Worm (Caenorhabditis elegans) whole organism, L2 larva: ENCODE measurements around the gene ogt-1.

Experiments
- C34F6.9 ChIP-seq: fragments of 150-350 bp; optimal IDR thresholded peaks from 2 replicates; lab custom pipeline; 2014; ENCODE audit warnings: missing biosample characterization, missing genetic modification characterization
- F13H6.1 ChIP-seq: sonication (generic microtip); optimal IDR thresholded peaks from 2 replicates; lab custom pipeline; 2016; ENCODE audit warnings: missing genetic modification characterization, missing compliant biosample characterization
- Y55F3AM.14 ChIP-seq: fragments of 200-800 bp; sonication (Bioruptor generic); optimal IDR thresholded peaks from 2 replicates; lab custom pipeline; 2018; ENCODE audit warnings: mild to moderate bottlenecking, missing genetic modification characterization, missing compliant biosample characterization
- alr-1 ChIP-seq: fragments of 150-350 bp; optimal IDR thresholded peaks from 2 replicates; lab custom pipeline; 2014; ENCODE audit warnings: missing biosample characterization, missing genetic modification characterization
- aly-2 ChIP-seq: fragments of 150-350 bp; optimal IDR thresholded peaks from 2 replicates; lab custom pipeline; 2014; ENCODE audit warnings: missing biosample characterization, missing genetic modification characterization
- ama-1 ChIP-seq: fragments of 150-350 bp; optimal IDR thresholded peaks from 2 replicates; lab custom pipeline; 2018; ENCODE audit warnings: inconsistent platforms
- blmp-1 ChIP-seq: sonication (generic microtip); optimal IDR thresholded peaks from 2 replicates; lab custom pipeline; 2017; ENCODE audit warnings: missing genetic modification characterization, mild to moderate bottlenecking, missing compliant biosample characterization, antibody characterized with exemption, moderate library complexity; ENCODE audit not compliant: insufficient read depth
- ceh-16 ChIP-seq: fragments of 150-350 bp; optimal IDR thresholded peaks from 2 replicates; lab custom pipeline; 2014; ENCODE audit warnings: missing biosample characterization, missing genetic modification characterization
- crh-2 ChIP-seq: sonication (generic microtip); optimal IDR thresholded peaks from 2 replicates; lab custom pipeline; 2017; ENCODE audit warnings: missing biosample characterization, missing genetic modification characterization
- egl-27 ChIP-seq: sonication (generic microtip); optimal IDR thresholded peaks from 3 replicates; lab custom pipeline; 2017; ENCODE audit warnings: missing biosample characterization, missing genetic modification reagents, missing genetic modification characterization
- elt-1 ChIP-seq: fragments of 150-350 bp; optimal IDR thresholded peaks from 2 replicates; lab custom pipeline; 2014; ENCODE audit warnings: missing biosample characterization, missing genetic modification characterization
- elt-3 ChIP-seq: sonication (generic microtip); optimal IDR thresholded peaks from 2 replicates; lab custom pipeline; 2017; ENCODE audit warnings: missing biosample characterization, missing genetic modification characterization
- fos-1 ChIP-seq: fragments of 150-350 bp; optimal IDR thresholded peaks from 2 replicates; lab custom pipeline; 2014; ENCODE audit warnings: missing biosample characterization, missing genetic modification characterization
- gmeb-1 ChIP-seq: fragments of 150-350 bp; optimal IDR thresholded peaks from 2 replicates; lab custom pipeline; 2014; ENCODE audit warnings: missing biosample characterization, missing genetic modification characterization
- lin-11 ChIP-seq: fragments of 150-350 bp; sonication (generic microtip); optimal IDR thresholded peaks from 2 replicates; lab custom pipeline; 2014; ENCODE audit warnings: missing biosample characterization, missing genetic modification characterization, inconsistent platforms, mixed read lengths
- lin-13 ChIP-seq: fragments of 150-350 bp; optimal IDR thresholded peaks from 2 replicates; lab custom pipeline; 2014; ENCODE audit warnings: missing biosample characterization, missing genetic modification reagents, missing genetic modification characterization
- lsy-2 ChIP-seq, 2 experiments: fragments of 150-350 bp in 1 of 2; sonication (generic microtip) in 1 of 2; optimal IDR thresholded peaks; 2 replicates each; lab custom pipeline; 2014 to 2017; ENCODE audit warnings: missing biosample characterization in 2 of 2, missing genetic modification characterization in 2 of 2
- mab-5 ChIP-seq: fragments of 150-350 bp; optimal IDR thresholded peaks from 2 replicates; lab custom pipeline; 2014; ENCODE audit warnings: missing biosample characterization, missing genetic modification characterization
- mbf-1 ChIP-seq: sonication (generic microtip); optimal IDR thresholded peaks from 2 replicates; lab custom pipeline; 2017; ENCODE audit warnings: missing biosample characterization, missing genetic modification characterization
- mdl-1 ChIP-seq, 2 experiments: fragments of 150-350 bp in 1 of 2; sonication (generic microtip) in 1 of 2; optimal IDR thresholded peaks; 2 replicates each; lab custom pipeline; 2017; ENCODE audit warnings: missing biosample characterization in 2 of 2, missing genetic modification characterization in 2 of 2
- nhr-10 ChIP-seq: sonication (generic microtip); optimal IDR thresholded peaks from 2 replicates; lab custom pipeline; 2017; ENCODE audit warnings: missing biosample characterization, missing genetic modification characterization
- nhr-11 ChIP-seq: fragments of 150-350 bp; optimal IDR thresholded peaks from 2 replicates; lab custom pipeline; 2014; ENCODE audit warnings: missing biosample characterization, missing genetic modification characterization
- nhr-12 ChIP-seq: fragments of 150-350 bp; optimal IDR thresholded peaks from 2 replicates; lab custom pipeline; 2014; ENCODE audit warnings: missing biosample characterization, missing genetic modification characterization
- nhr-129 ChIP-seq: fragments of 150-350 bp; optimal IDR thresholded peaks from 2 replicates; lab custom pipeline; 2014; ENCODE audit warnings: missing biosample characterization, missing genetic modification characterization
- nhr-21 ChIP-seq: fragments of 150-350 bp; optimal IDR thresholded peaks from 2 replicates; lab custom pipeline; 2014; ENCODE audit warnings: missing biosample characterization, missing genetic modification characterization
- nhr-23 ChIP-seq: fragments of 150-350 bp; optimal IDR thresholded peaks from 2 replicates; lab custom pipeline; 2014; ENCODE audit warnings: missing biosample characterization, missing genetic modification reagents, missing genetic modification characterization
- nhr-237 ChIP-seq: fragments of 150-350 bp; optimal IDR thresholded peaks from 2 replicates; lab custom pipeline; 2014; ENCODE audit warnings: missing biosample characterization, missing genetic modification characterization
- nhr-25 ChIP-seq: fragments of 150-350 bp; sonication (generic microtip); optimal IDR thresholded peaks from 3 replicates; lab custom pipeline; 2014; ENCODE audit warnings: missing biosample characterization, missing genetic modification characterization
- nhr-6 ChIP-seq: fragments of 150-350 bp; optimal IDR thresholded peaks from 2 replicates; lab custom pipeline; 2014; ENCODE audit warnings: missing biosample characterization, missing genetic modification characterization
- nhr-77 ChIP-seq: fragments of 150-350 bp; optimal IDR thresholded peaks from 2 replicates; lab custom pipeline; 2014; ENCODE audit warnings: missing biosample characterization, missing genetic modification characterization
- sem-4 ChIP-seq: fragments of 150-350 bp; optimal IDR thresholded peaks from 2 replicates; lab custom pipeline; 2014; ENCODE audit warnings: missing biosample characterization, missing genetic modification reagents, missing genetic modification characterization
- skn-1 ChIP-seq: sonication (generic microtip); optimal IDR thresholded peaks from 2 replicates; lab custom pipeline; 2017; ENCODE audit warnings: missing biosample characterization, missing genetic modification characterization
- sma-3 ChIP-seq: sonication (generic microtip); optimal IDR thresholded peaks from 2 replicates; lab custom pipeline; 2016; ENCODE audit warnings: missing genetic modification reagents, missing genetic modification characterization, missing compliant biosample characterization
- sma-9 ChIP-seq, 2 experiments: fragments of 150-350 bp in 1 of 2; sonication (generic microtip) in 1 of 2; optimal IDR thresholded peaks; 2 replicates each; lab custom pipeline; 2014 to 2016; ENCODE audit warnings: missing genetic modification characterization in 2 of 2, mild to moderate bottlenecking in 1 of 2, missing biosample characterization in 1 of 2, missing compliant biosample characterization in 1 of 2, missing genetic modification reagents in 1 of 2, moderate library complexity in 1 of 2
- snpc-4 ChIP-seq: fragments of 150-350 bp; optimal IDR thresholded peaks from 2 replicates; lab custom pipeline; 2014; ENCODE audit warnings: missing biosample characterization, missing genetic modification characterization
- unc-55 ChIP-seq: fragments of 150-350 bp; sonication (generic microtip); optimal IDR thresholded peaks from 3 replicates; lab custom pipeline; 2014; ENCODE audit warnings: missing biosample characterization, missing genetic modification reagents, missing genetic modification characterization
- unc-62 ChIP-seq: fragments of 150-350 bp; optimal IDR thresholded peaks from 2 replicates; lab custom pipeline; 2014; ENCODE audit warnings: missing biosample characterization, missing genetic modification reagents, missing genetic modification characterization
- zag-1 ChIP-seq: fragments of 150-350 bp; optimal IDR thresholded peaks from 2 replicates; lab custom pipeline; 2014; ENCODE audit warnings: missing biosample characterization, missing genetic modification characterization
- ztf-1 ChIP-seq: fragments of 200-800 bp; sonication (Bioruptor generic); conservative IDR thresholded peaks from 2 replicates; pipeline ENCODE4 v1.3.6; 2022; ENCODE audit warnings: missing genetic modification characterization, missing compliant biosample characterization
- ztf-11 ChIP-seq: sonication (generic microtip); optimal IDR thresholded peaks from 2 replicates; lab custom pipeline; 2017; ENCODE audit warnings: missing biosample characterization, missing genetic modification characterization
- ztf-4 ChIP-seq: fragments of 150-350 bp; optimal IDR thresholded peaks from 2 replicates; lab custom pipeline; 2014; ENCODE audit warnings: missing biosample characterization, missing genetic modification characterization

Gene ogt-1

ce11 chrIII:7120477-7120876 lies 33.1 kb downstream of the ogt-1 start (continued):
- TF ChIP-seq ztf-1 (GFP tag; lab: Robert Waterston, UW) = no peak
- TF ChIP-seq C34F6.9 (tag; lab: Kevin White, UChicago) = no peak
- no peak for TF ChIP-seq zag-1 (tag; lab: Kevin White, UChicago)
- TF ChIP-seq sma-3 (GFP tag; lab: Kevin White, UChicago) = peak; percentile 57
- peak; percentile 76 for TF ChIP-seq egl-27
- no peak for TF ChIP-seq nhr-12
- TF ChIP-seq gmeb-1 (tag; lab: Kevin White, UChicago) = peak; percentile 21
- TF ChIP-seq elt-3 = no peak
- TF ChIP-seq ztf-11 (tag; lab: Kevin White, UChicago) = no peak
- no peak for TF ChIP-seq elt-1 (tag; lab: Kevin White, UChicago)
- TF ChIP-seq snpc-4 (tag; lab: Kevin White, UChicago) = no peak
- TF ChIP-seq skn-1 (tag; lab: Kevin White, UChicago) = no peak
- no peak for TF ChIP-seq nhr-237
- no peak for TF ChIP-seq unc-62
- TF ChIP-seq Y55F3AM.14 (GFP tag; lab: Kevin White, UChicago) = no peak
- TF ChIP-seq lin-11 (tag; lab: Kevin White, UChicago) = no peak
- TF ChIP-seq nhr-77 = no peak
- no peak for TF ChIP-seq unc-55
- TF ChIP-seq mab-5 (tag; lab: Kevin White, UChicago) = no peak
- no peak for TF ChIP-seq nhr-6 (tag; lab: Kevin White, UChicago)
- TF ChIP-seq mbf-1 (tag; lab: Kevin White, UChicago) = no peak
- TF ChIP-seq nhr-21 (tag; lab: Kevin White, UChicago) = peak; percentile 32
- no peak for TF ChIP-seq lin-13
- peak; percentile 65 for TF ChIP-seq crh-2
- no peak for TF ChIP-seq ztf-4

- TF ChIP-seq sem-4 (tag; lab: Kevin White, UChicago) (peak; percentile 60), snpc-4 (tag; lab: Kevin White, UChicago) (peak; percentile 27), nhr-6 (tag; lab: Kevin White, UChicago) (peak; percentile 86), unc-62 (no peak), zag-1 (tag; lab: Kevin White, UChicago) (no peak), mbf-1 (tag; lab: Kevin White, UChicago) (no peak), nhr-129 (tag; lab: Kevin White, UChicago) (peak; percentile 78), sma-3 (GFP tag; lab: Kevin White, UChicago) (peak; percentile 74), ama-1 (peak; percentile 7), nhr-10 (tag; lab: Kevin White, UChicago) (peak; percentile 35), C34F6.9 (tag; lab: Kevin White, UChicago) (peak; percentile 71), gmeb-1 (tag; lab: Kevin White, UChicago) (peak; percentile 21), blmp-1 (tag; lab: Kevin White, UChicago) (peak; percentile 74), ceh-16 (no peak), sma-9 (GFP tag; optimal IDR thresholded peaks at IDR 0.05; lab: Kevin White, UChicago) (peak; percentile 81), sma-9 (tag; optimal IDR thresholded peaks at IDR 0.05; lab: Kevin White, UChicago) (no peak), mdl-1 (tag; optimal IDR thresholded peaks at IDR 0.05; lab: Kevin White, UChicago) (no peak), egl-27 (peak; percentile 91), ztf-4 (peak; percentile 75), Y55F3AM.14 (GFP tag; lab: Kevin White, UChicago) (no peak), fos-1 (tag; lab: Kevin White, UChicago) (peak; percentile 76), unc-55 (peak; percentile 61), alr-1 (no peak), nhr-12 (no peak), F13H6.1 (peak; percentile 87), aly-2 (tag; lab: Kevin White, UChicago) (no peak), skn-1 (tag; lab: Kevin White, UChicago) (no peak), nhr-21 (tag; lab: Kevin White, UChicago) (peak; percentile 76), nhr-23 (tag; lab: Kevin White, UChicago) (no peak), lsy-2 (tag; optimal IDR thresholded peaks at IDR 0.05; lab: Kevin White, UChicago) (peak; percentile 25 to 69), lin-13 (peak; percentile 64), crh-2 (peak; percentile 79), ztf-11 (tag; lab: Kevin White, UChicago) (no peak), nhr-25 (tag; lab: Kevin White, UChicago) (peak; percentile 89), nhr-11 (tag; lab: Kevin White, UChicago) (no peak)
Measured at ce11 chrIII:7116615-7117252, 36.9 kb downstream of the ogt-1 start.
